Fruit fly (Drosophila melanogaster): Measurements from ENCODE around the gene ear.

The ear gene

dm6 chr3R:15310695-15311094 lies 9.9 kb upstream of the ear start:
- TF ChIP-seq Snoo (tag; optimal IDR thresholded peaks at IDR 0.05): no peak
- TF ChIP-seq EcR (GFP tag; optimal IDR thresholded peaks at IDR 0.05): no peak
- TF ChIP-seq Pif1A (GFP tag; optimal IDR thresholded peaks at IDR 0.05): no peak
- no peak for TF ChIP-seq gl (tag; optimal IDR thresholded peaks at IDR 0.05)

dm6 chr3R:15313836-15314235 lies 6.7 kb upstream of the ear start:
- TF ChIP-seq CG15710 (tag; optimal IDR thresholded peaks at IDR 0.05) (no peak), CG32121 (GFP tag; IDR thresholded peaks at IDR 0.05) (no peak), CG17806 (tag; optimal IDR thresholded peaks at IDR 0.05) (no peak), CG8159 (tag; optimal IDR thresholded peaks at IDR 0.05) (no peak), CG8301 (tag; optimal IDR thresholded peaks at IDR 0.05) (no peak), gl (tag; optimal IDR thresholded peaks at IDR 0.05) (no peak), CG4496 (GFP tag; IDR thresholded peaks at IDR 0.05) (no peak), CG10348 (GFP tag; IDR thresholded peaks at IDR 0.05) (no peak), CG13204 (GFP tag; optimal IDR thresholded peaks at IDR 0.05) (no peak), CG12605 (GFP tag; IDR thresholded peaks at IDR 0.05) (no peak), fd96Ca (GFP tag; IDR thresholded peaks at IDR 0.05) (no peak), EcR (GFP tag; optimal IDR thresholded peaks at IDR 0.05) (no peak), D1 (tag; optimal IDR thresholded peaks at IDR 0.05) (no peak), CG34367 (tag; optimal IDR thresholded peaks at IDR 0.05) (no peak), rn (GFP tag; IDR thresholded peaks at IDR 0.05) (no peak), Pif1B (GFP tag; optimal IDR thresholded peaks at IDR 0.05) (no peak), Pif1A (GFP tag; optimal IDR thresholded peaks at IDR 0.05) (no peak), Ets98B (GFP tag; IDR thresholded peaks at IDR 0.05) (no peak)

- no peak for TF ChIP-seq CG8301 (tag; optimal IDR thresholded peaks at IDR 0.05)
- no peak for TF ChIP-seq CG13204 (GFP tag; optimal IDR thresholded peaks at IDR 0.05)
- TF ChIP-seq Snoo (tag; optimal IDR thresholded peaks at IDR 0.05): no peak
- no peak for TF ChIP-seq CG12605 (GFP tag; IDR thresholded peaks at IDR 0.05)
- TF ChIP-seq EcR (GFP tag; optimal IDR thresholded peaks at IDR 0.05): no peak
- TF ChIP-seq D1 (tag; optimal IDR thresholded peaks at IDR 0.05): no peak
- TF ChIP-seq CG8159 (tag; optimal IDR thresholded peaks at IDR 0.05): no peak
- TF ChIP-seq CG9948 (tag; optimal IDR thresholded peaks at IDR 0.05): no peak
- TF ChIP-seq rn (GFP tag; IDR thresholded peaks at IDR 0.05): no peak
- no peak for TF ChIP-seq CG4496 (GFP tag; IDR thresholded peaks at IDR 0.05)
- no peak for TF ChIP-seq CG15710 (tag; optimal IDR thresholded peaks at IDR 0.05)
- TF ChIP-seq CG10348 (GFP tag; IDR thresholded peaks at IDR 0.05): no peak
- no peak for TF ChIP-seq CG34367 (tag; optimal IDR thresholded peaks at IDR 0.05)
- no peak for TF ChIP-seq CG14655 (GFP tag; optimal IDR thresholded peaks at IDR 0.05)
- TF ChIP-seq fd96Ca (GFP tag; IDR thresholded peaks at IDR 0.05): no peak
- TF ChIP-seq CG32121 (GFP tag; IDR thresholded peaks at IDR 0.05): no peak
Measured at dm6 chr3R:15316326-15316725, 4.2 kb upstream of the ear start, which contains the start of gene CG14866. TSS of gene CG14866 (plus strand) at chr3R:15316471.

- peak; percentile 73 for TF ChIP-seq Ets98B (GFP tag; IDR thresholded peaks at IDR 0.05)
- TF ChIP-seq gl (tag; optimal IDR thresholded peaks at IDR 0.05): no peak
- TF ChIP-seq CG4496 (GFP tag; IDR thresholded peaks at IDR 0.05): peak; percentile 53; the same call in 2 of the 3 replicates
- no peak for TF ChIP-seq CG13204 (GFP tag; optimal IDR thresholded peaks at IDR 0.05)
- TF ChIP-seq CG8301 (tag; optimal IDR thresholded peaks at IDR 0.05): peak; percentile 59
- TF ChIP-seq CG8159 (tag; optimal IDR thresholded peaks at IDR 0.05): peak; percentile 98
- peak; percentile 44 for TF ChIP-seq CG17806 (tag; optimal IDR thresholded peaks at IDR 0.05)
- peak; percentile 71 for TF ChIP-seq fd96Ca (GFP tag; IDR thresholded peaks at IDR 0.05)
- TF ChIP-seq CG32121 (GFP tag; IDR thresholded peaks at IDR 0.05): peak; percentile 35
- TF ChIP-seq D1 (tag; optimal IDR thresholded peaks at IDR 0.05): no peak
- TF ChIP-seq Snoo (tag; optimal IDR thresholded peaks at IDR 0.05): peak; percentile 61
- TF ChIP-seq CG14655 (GFP tag; optimal IDR thresholded peaks at IDR 0.05): no peak
- no peak for TF ChIP-seq Pif1B (GFP tag; optimal IDR thresholded peaks at IDR 0.05)
- TF ChIP-seq CG34367 (tag; optimal IDR thresholded peaks at IDR 0.05): peak; percentile 50
- TF ChIP-seq CG12605 (GFP tag; IDR thresholded peaks at IDR 0.05): 0 out of 2 replicates have a peak, but pooled peaks have one; percentile 9
- TF ChIP-seq CG9948 (tag; optimal IDR thresholded peaks at IDR 0.05): peak; percentile 25
- 0 out of 2 replicates have a peak, but pooled peaks have one; percentile 4 for TF ChIP-seq rn (GFP tag; IDR thresholded peaks at IDR 0.05)
- TF ChIP-seq CG10348 (GFP tag; IDR thresholded peaks at IDR 0.05): no peak
- TF ChIP-seq Pif1A (GFP tag; optimal IDR thresholded peaks at IDR 0.05): no peak
- TF ChIP-seq CG15710 (tag; optimal IDR thresholded peaks at IDR 0.05): peak; percentile 46
- no peak for TF ChIP-seq EcR (GFP tag; optimal IDR thresholded peaks at IDR 0.05)
Measured at dm6 chr3R:15319912-15320746, 427 bp upstream of the ear start, which contains the start of the genes CG6276 and CG44040. TSS of gene CG6276 (minus strand) at chr3R:15320069. TSS of gene CG44040 (plus strand) at chr3R:15320378.

- TF ChIP-seq rn (GFP tag; IDR thresholded peaks at IDR 0.05): no peak
- TF ChIP-seq EcR (GFP tag; optimal IDR thresholded peaks at IDR 0.05): no peak
- TF ChIP-seq Snoo (tag; optimal IDR thresholded peaks at IDR 0.05): no peak
- no peak for TF ChIP-seq CG9948 (tag; optimal IDR thresholded peaks at IDR 0.05)
- TF ChIP-seq CG8301 (tag; optimal IDR thresholded peaks at IDR 0.05): no peak
Measured at dm6 chr3R:15328083-15328779, 7.7 kb downstream of the ear start, which contains the start of the genes CG6236 and ea. TSS of gene CG6236 (minus strand) at chr3R:15328269. TSS of gene ea (plus strand) at chr3R:15328729.

Measured in whole organism, pupa.